Fruit fly (Drosophila melanogaster): Measurements from ENCODE around the gene Prosbeta7.

The Prosbeta7 gene

dm6 chr3R:5376612-5377011, 18.4 kb upstream of the Prosbeta7 start, which contains the start of gene 7B2:
TSS of gene 7B2 (plus strand) at chr3R:5376780.
- TF ChIP-seq EcR (GFP tag; optimal IDR thresholded peaks at IDR 0.05) (no peak), CG8478 (optimal IDR thresholded peaks at IDR 0.05) (no peak), pan (optimal IDR thresholded peaks at IDR 0.05) (no peak), psq (optimal IDR thresholded peaks at IDR 0.05) (no peak), Dll (optimal IDR thresholded peaks at IDR 0.05) (no peak), usp (GFP tag; optimal IDR thresholded peaks at IDR 0.05) (no peak)

- no peak for TF ChIP-seq Dll (optimal IDR thresholded peaks at IDR 0.05)
- no peak for TF ChIP-seq usp (GFP tag; optimal IDR thresholded peaks at IDR 0.05)
- TF ChIP-seq psq (optimal IDR thresholded peaks at IDR 0.05), result no peak
- TF ChIP-seq CG8478 (optimal IDR thresholded peaks at IDR 0.05), result no peak
- TF ChIP-seq EcR (GFP tag; optimal IDR thresholded peaks at IDR 0.05), result no peak
- TF ChIP-seq pan (optimal IDR thresholded peaks at IDR 0.05), result no peak
These were observed 16.6 kb upstream of the Prosbeta7 start, which contains the start of the genes hd and CG14667 for dm6 chr3R:5374720-5375119. TSS of gene hd (minus strand) at chr3R:5374962. TSS of gene CG14667 (plus strand) at chr3R:5375022.

dm6 chr3R:5371563-5371962, 13.4 kb upstream of the Prosbeta7 start, which contains the start of gene Polr2F:
TSS of gene Polr2F (plus strand) at chr3R:5371795.
- TF ChIP-seq psq (optimal IDR thresholded peaks at IDR 0.05) (peak; percentile 28), pan (optimal IDR thresholded peaks at IDR 0.05) (no peak)

dm6 chr3R:5369490-5370001, 11.4 kb upstream of the Prosbeta7 start, which contains the start of the genes CG31542 and CG34277:
TSS of gene CG31542 (plus strand) at chr3R:5369540.
TSS of gene CG34277 (plus strand) at chr3R:5369540.
- TF ChIP-seq usp (GFP tag; optimal IDR thresholded peaks at IDR 0.05) (no peak), Dll (optimal IDR thresholded peaks at IDR 0.05) (no peak), CG8478 (optimal IDR thresholded peaks at IDR 0.05) (no peak), psq (optimal IDR thresholded peaks at IDR 0.05) (no peak), EcR (GFP tag; optimal IDR thresholded peaks at IDR 0.05) (no peak), pan (optimal IDR thresholded peaks at IDR 0.05) (no peak)

- TF ChIP-seq CG8478 (optimal IDR thresholded peaks at IDR 0.05) (no peak), Dll (optimal IDR thresholded peaks at IDR 0.05) (no peak), EcR (GFP tag; optimal IDR thresholded peaks at IDR 0.05) (no peak), psq (optimal IDR thresholded peaks at IDR 0.05) (no peak), pan (optimal IDR thresholded peaks at IDR 0.05) (no peak), usp (GFP tag; optimal IDR thresholded peaks at IDR 0.05) (no peak)
These were observed 10.1 kb upstream of the Prosbeta7 start, which contains the start of gene Cerk for dm6 chr3R:5368170-5368781. TSS of gene Cerk (minus strand) at chr3R:5368306.

- TF ChIP-seq CG8478 (optimal IDR thresholded peaks at IDR 0.05) (no peak), pan (optimal IDR thresholded peaks at IDR 0.05) (no peak), Dll (optimal IDR thresholded peaks at IDR 0.05) (no peak), EcR (GFP tag; optimal IDR thresholded peaks at IDR 0.05) (no peak), usp (GFP tag; optimal IDR thresholded peaks at IDR 0.05) (no peak), psq (optimal IDR thresholded peaks at IDR 0.05) (no peak)
These were observed 9.5 kb upstream of the Prosbeta7 start for dm6 chr3R:5367512-5368169.

dm6 chr3R:5364539-5365273, 6.5 kb upstream of the Prosbeta7 start:
- TF ChIP-seq EcR (GFP tag; optimal IDR thresholded peaks at IDR 0.05) (no peak), Dll (optimal IDR thresholded peaks at IDR 0.05) (no peak), pan (optimal IDR thresholded peaks at IDR 0.05) (no peak), psq (optimal IDR thresholded peaks at IDR 0.05) (no peak), CG8478 (optimal IDR thresholded peaks at IDR 0.05) (no peak), usp (GFP tag; optimal IDR thresholded peaks at IDR 0.05) (no peak)

- TF ChIP-seq CG8478 (optimal IDR thresholded peaks at IDR 0.05), result no peak
- no peak for TF ChIP-seq usp (GFP tag; optimal IDR thresholded peaks at IDR 0.05)
- TF ChIP-seq pan (optimal IDR thresholded peaks at IDR 0.05), result no peak
- TF ChIP-seq psq (optimal IDR thresholded peaks at IDR 0.05), result no peak
- TF ChIP-seq Dll (optimal IDR thresholded peaks at IDR 0.05), result no peak
- TF ChIP-seq EcR (GFP tag; optimal IDR thresholded peaks at IDR 0.05), result no peak
These were observed 5.2 kb upstream of the Prosbeta7 start for dm6 chr3R:5363412-5363811.

- TF ChIP-seq usp (GFP tag; optimal IDR thresholded peaks at IDR 0.05), result no peak
- no peak for TF ChIP-seq Dll (optimal IDR thresholded peaks at IDR 0.05)
- no peak for TF ChIP-seq CG8478 (optimal IDR thresholded peaks at IDR 0.05)
- TF ChIP-seq pan (optimal IDR thresholded peaks at IDR 0.05), result no peak
- no peak for TF ChIP-seq EcR (GFP tag; optimal IDR thresholded peaks at IDR 0.05)
- no peak for TF ChIP-seq psq (optimal IDR thresholded peaks at IDR 0.05)
These were observed 3.6 kb upstream of the Prosbeta7 start for dm6 chr3R:5361681-5362319.

- no peak for TF ChIP-seq EcR (GFP tag; optimal IDR thresholded peaks at IDR 0.05)
- TF ChIP-seq psq (optimal IDR thresholded peaks at IDR 0.05), result no peak
- TF ChIP-seq Dll (optimal IDR thresholded peaks at IDR 0.05), result no peak
- no peak for TF ChIP-seq pan (optimal IDR thresholded peaks at IDR 0.05)
- no peak for TF ChIP-seq CG8478 (optimal IDR thresholded peaks at IDR 0.05)
- no peak for TF ChIP-seq usp (GFP tag; optimal IDR thresholded peaks at IDR 0.05)
These were observed 3.0 kb downstream of the Prosbeta7 start for dm6 chr3R:5355135-5355493.
